Worm (Caenorhabditis elegans): ENCODE results near the gene Y108F1.5.

DNA sequence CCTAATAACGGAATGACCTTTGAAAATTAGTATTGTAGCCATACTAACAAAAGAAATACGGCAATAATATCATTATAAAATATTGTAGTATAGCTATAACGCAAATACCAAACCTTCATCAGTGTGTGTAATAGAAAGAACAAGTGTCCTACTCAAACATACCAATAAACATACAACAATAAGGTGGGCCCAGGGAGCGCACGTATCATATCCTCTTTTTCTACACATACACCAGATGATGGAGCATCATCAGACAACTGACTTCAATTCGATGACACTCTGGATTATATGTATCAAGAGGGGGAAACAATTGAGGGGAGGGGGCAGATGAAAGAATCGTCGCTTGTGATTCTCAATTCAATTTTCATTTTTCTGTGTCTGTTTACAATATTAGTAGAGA, 26.4 kb upstream of the Y108F1.5 start:
- TF ChIP-seq him-1 (tag; optimal IDR thresholded peaks at IDR 0.05) (no peak), dao-5 (tag; optimal IDR thresholded peaks at IDR 0.05) (no peak), W03F9.2 (tag; optimal IDR thresholded peaks at IDR 0.05) (no peak)

Measured in whole organism, L4/young adult.